Worm (Caenorhabditis elegans): ENCODE data around the gene nhr-203.

The nhr-203 gene

ce11 chrV:459464-459863 is at the start of gene nhr-203:
Gene nhr-203 (plus strand): TSS chrV:459795.
- TF ChIP-seq blmp-1 (tag; optimal IDR thresholded peaks at IDR 0.05; ENCODE audit: insufficient read depth) (no peak), gmeb-1 (tag; optimal IDR thresholded peaks at IDR 0.05) (peak; percentile 37), peb-1 (tag; optimal IDR thresholded peaks at IDR 0.05) (no peak), aly-2 (tag; optimal IDR thresholded peaks at IDR 0.05) (no peak), unc-55 (GFP tag; optimal IDR thresholded peaks at IDR 0.05) (no peak), F13H6.1 (tag; optimal IDR thresholded peaks at IDR 0.05) (peak; percentile 1), zag-1 (tag; optimal IDR thresholded peaks at IDR 0.05) (no peak), ama-1 (optimal IDR thresholded peaks at IDR 0.05) (no peak), R02D3.7 (tag; optimal IDR thresholded peaks at IDR 0.05) (no peak), elt-1 (tag; optimal IDR thresholded peaks at IDR 0.05) (no peak), crh-2 (tag; optimal IDR thresholded peaks at IDR 0.05) (peak; percentile 45), nhr-25 (tag; optimal IDR thresholded peaks at IDR 0.05) (no peak), ztf-1 (GFP tag; conservative IDR thresholded peaks at IDR 0.05) (no peak), skn-1 (tag; optimal IDR thresholded peaks at IDR 0.05) (peak; percentile 52), sma-9 (GFP tag; optimal IDR thresholded peaks at IDR 0.05) (peak; percentile 80), sma-9 (tag; optimal IDR thresholded peaks at IDR 0.05) (no peak), sem-4 (tag; optimal IDR thresholded peaks at IDR 0.05) (no peak), nhr-12 (tag; optimal IDR thresholded peaks at IDR 0.05) (no peak), alr-1 (tag; optimal IDR thresholded peaks at IDR 0.05) (no peak), fos-1 (tag; optimal IDR thresholded peaks at IDR 0.05) (peak; percentile 75), lin-13 (GFP tag; optimal IDR thresholded peaks at IDR 0.05) (no peak)

ce11 chrV:412820-413219 is 46.8 kb upstream of the nhr-203 start:
- TF ChIP-seq lin-39 (tag; optimal IDR thresholded peaks at IDR 0.05) (no peak), nhr-237 (tag; optimal IDR thresholded peaks at IDR 0.05) (no peak), ztf-11 (tag; optimal IDR thresholded peaks at IDR 0.05) (no peak), ZK546.5 (tag; optimal IDR thresholded peaks at IDR 0.05) (no peak), nhr-11 (tag; optimal IDR thresholded peaks at IDR 0.05) (no peak), nhr-12 (tag; optimal IDR thresholded peaks at IDR 0.05) (no peak), elt-1 (tag; optimal IDR thresholded peaks at IDR 0.05) (no peak), nhr-10 (tag; optimal IDR thresholded peaks at IDR 0.05) (no peak), egl-27 (tag; optimal IDR thresholded peaks at IDR 0.05) (no peak), sma-3 (GFP tag; optimal IDR thresholded peaks at IDR 0.05) (no peak), nhr-129 (tag; optimal IDR thresholded peaks at IDR 0.05) (no peak), peb-1 (tag; optimal IDR thresholded peaks at IDR 0.05) (no peak), lin-11 (tag; optimal IDR thresholded peaks at IDR 0.05) (no peak), aly-2 (tag; optimal IDR thresholded peaks at IDR 0.05) (no peak), dmd-4 (tag; optimal IDR thresholded peaks at IDR 0.05) (no peak), ceh-82 (tag; optimal IDR thresholded peaks at IDR 0.05) (no peak), C34F6.9 (tag; optimal IDR thresholded peaks at IDR 0.05) (no peak), unc-62 (GFP tag; optimal IDR thresholded peaks at IDR 0.05) (no peak)

ce11 chrV:414630-415029 is 45.0 kb upstream of the nhr-203 start, which contains the start of gene dod-19:
Gene dod-19 (minus strand): TSS chrV:414759.
- TF ChIP-seq fos-1 (tag; optimal IDR thresholded peaks at IDR 0.05), result peak; percentile 69
- TF ChIP-seq sma-9 (GFP tag; optimal IDR thresholded peaks at IDR 0.05), result peak; percentile 46
- TF ChIP-seq sma-9 (tag; optimal IDR thresholded peaks at IDR 0.05), result no peak
- TF ChIP-seq peb-1 (tag; optimal IDR thresholded peaks at IDR 0.05), result no peak
- TF ChIP-seq lin-13 (GFP tag; optimal IDR thresholded peaks at IDR 0.05), result no peak
- TF ChIP-seq ZK546.5 (tag; optimal IDR thresholded peaks at IDR 0.05), result no peak

- TF ChIP-seq fos-1 (tag; optimal IDR thresholded peaks at IDR 0.05) (peak; percentile 79), mbf-1 (tag; optimal IDR thresholded peaks at IDR 0.05) (no peak), lin-11 (tag; optimal IDR thresholded peaks at IDR 0.05) (no peak), nhr-237 (tag; optimal IDR thresholded peaks at IDR 0.05) (no peak)
Observed at ce11 chrV:415072-415471, 44.5 kb upstream of the nhr-203 start.

- no peak for TF ChIP-seq mab-5 (tag; optimal IDR thresholded peaks at IDR 0.05)
- no peak for TF ChIP-seq lsy-2 (tag; optimal IDR thresholded peaks at IDR 0.05)
- no peak for TF ChIP-seq mbf-1 (tag; optimal IDR thresholded peaks at IDR 0.05)
- TF ChIP-seq snpc-4 (tag; optimal IDR thresholded peaks at IDR 0.05), result no peak
- TF ChIP-seq sma-9 (GFP tag; optimal IDR thresholded peaks at IDR 0.05), result peak; percentile 31
- no peak for TF ChIP-seq sma-9 (tag; optimal IDR thresholded peaks at IDR 0.05)
- peak; percentile 54 for TF ChIP-seq fos-1 (tag; optimal IDR thresholded peaks at IDR 0.05)
- TF ChIP-seq dmd-4 (tag; optimal IDR thresholded peaks at IDR 0.05), result no peak
Observed at ce11 chrV:417656-418353, 41.8 kb upstream of the nhr-203 start, which contains the start of gene irg-8. Gene irg-8 (minus strand): TSS chrV:417706.
